Worm (Caenorhabditis elegans): ENCODE results near the gene glb-23.

DNA sequence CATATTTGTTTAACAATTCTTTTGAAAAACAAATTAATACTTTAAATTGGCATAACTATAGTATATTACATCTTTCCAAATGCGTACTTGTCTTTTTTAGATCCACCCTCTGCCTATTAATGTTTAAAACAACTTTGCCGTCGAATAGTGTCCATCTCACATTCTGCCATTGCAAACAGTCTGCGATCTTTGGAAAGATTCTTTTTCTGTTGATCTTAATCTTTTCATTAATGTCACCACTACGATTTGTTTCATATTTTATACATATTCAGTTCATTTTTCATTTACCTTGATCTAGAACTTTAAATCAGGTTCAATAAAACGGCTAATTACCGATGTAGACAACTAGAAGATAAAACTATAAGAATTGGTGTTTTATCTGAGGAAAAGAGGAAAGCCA is 15.3 kb upstream of the glb-23 start:
- TF ChIP-seq W03F9.2 (tag; optimal IDR thresholded peaks at IDR 0.05) (no peak), him-1 (tag; optimal IDR thresholded peaks at IDR 0.05) (no peak), dao-5 (tag; optimal IDR thresholded peaks at IDR 0.05) (no peak)
